Fruit fly (Drosophila melanogaster): ENCODE data around the gene thoc6.

thoc6 gene

dm6 chr3L:12193485-12193884, at the start of gene thoc6:
thoc6 (minus strand) TSS chr3L:12193688.
- TF ChIP-seq CG17801 (GFP tag; optimal IDR thresholded peaks at IDR 0.05; ENCODE audit: partially characterized antibody), result no peak

dm6 chr3L:12227219-12227618, 33.7 kb upstream of the thoc6 start:
- no peak for TF ChIP-seq CG17801 (GFP tag; optimal IDR thresholded peaks at IDR 0.05; ENCODE audit: partially characterized antibody)

DNA sequence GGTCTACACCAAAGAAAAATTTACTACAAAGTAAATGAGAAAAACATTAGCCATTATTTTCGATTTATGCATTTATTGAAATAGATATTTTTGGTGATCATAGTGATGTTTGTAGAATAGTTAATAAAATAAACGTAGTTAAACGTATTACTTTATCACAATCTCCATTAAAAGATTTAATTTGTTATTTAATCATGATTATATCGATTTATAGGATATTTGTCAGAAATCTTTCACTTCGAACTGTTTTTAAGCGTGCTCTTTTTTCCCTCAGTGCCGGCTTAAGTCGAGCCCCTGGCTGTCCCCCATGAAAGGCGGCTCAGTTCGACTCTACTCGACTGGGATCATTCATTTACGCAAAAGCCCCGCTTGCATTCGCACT, 30.1 kb upstream of the thoc6 start:
- TF ChIP-seq CG17801 (GFP tag; optimal IDR thresholded peaks at IDR 0.05; ENCODE audit: partially characterized antibody), result no peak

dm6 chr3L:12222945-12223634, 29.6 kb upstream of the thoc6 start:
- TF ChIP-seq CG17801 (GFP tag; optimal IDR thresholded peaks at IDR 0.05; ENCODE audit: partially characterized antibody), result no peak

DNA sequence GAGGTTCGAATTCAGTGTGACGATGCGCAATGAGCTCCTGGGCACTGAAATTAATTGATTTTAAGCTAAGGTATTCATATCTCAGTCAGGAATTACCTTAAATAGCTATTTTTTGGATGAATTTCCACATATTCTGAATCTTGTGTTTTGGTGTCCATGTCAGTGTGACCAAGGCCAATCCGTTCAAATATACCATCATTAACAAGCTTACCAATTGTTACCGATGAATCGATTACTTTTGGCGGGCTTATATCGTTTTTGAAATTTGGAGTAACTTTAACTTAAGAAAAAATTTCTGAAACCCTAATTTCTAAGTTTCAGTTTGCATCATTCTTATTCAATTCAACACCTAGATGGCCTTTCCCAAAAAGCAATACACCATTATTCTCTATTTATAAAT, 12.4 kb upstream of the thoc6 start, which contains the start of gene Tsen54:
Gene Tsen54 (minus strand): TSS at position 175 of the 400 bp plus-strand sequence.
- TF ChIP-seq CG17801 (GFP tag; optimal IDR thresholded peaks at IDR 0.05; ENCODE audit: partially characterized antibody), result peak; percentile 12

- TF ChIP-seq CG17801 (GFP tag; optimal IDR thresholded peaks at IDR 0.05; ENCODE audit: partially characterized antibody), result no peak
These were observed 10.2 kb upstream of the thoc6 start, which contains the start of gene Ak1 for dm6 chr3L:12203736-12204135. Ak1 (minus strand) TSS chr3L:12204082.

- TF ChIP-seq CG17801 (GFP tag; optimal IDR thresholded peaks at IDR 0.05; ENCODE audit: partially characterized antibody), result no peak
These were observed 9.5 kb upstream of the thoc6 start for dm6 chr3L:12202980-12203379.

DNA sequence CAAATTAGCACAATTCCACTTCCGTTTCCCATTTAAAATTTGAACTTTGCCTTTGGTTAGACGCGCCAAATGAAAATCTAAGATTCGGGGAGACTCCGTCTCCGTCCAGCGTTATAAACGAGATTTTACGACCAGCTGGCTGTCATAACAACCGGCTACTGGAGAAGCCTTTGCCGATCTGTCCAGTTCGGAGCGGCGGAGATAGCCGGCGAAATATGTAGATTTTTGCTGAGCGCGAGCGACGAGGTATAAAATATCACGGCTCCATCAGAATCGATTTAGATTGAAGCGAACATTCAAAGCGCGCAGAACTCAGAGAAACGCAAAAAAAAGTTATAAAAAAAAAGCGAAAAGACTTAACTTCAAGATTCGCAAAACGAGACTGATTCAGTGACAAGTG, 4.0 kb upstream of the thoc6 start, which contains the start of gene CG11529:
Gene CG11529 (plus strand): TSS at position 301 of the 400 bp plus-strand sequence.
- no peak for TF ChIP-seq CG17801 (GFP tag; optimal IDR thresholded peaks at IDR 0.05; ENCODE audit: partially characterized antibody)

dm6 chr3L:12190433-12190832, 3.1 kb downstream of the thoc6 start, which contains the start of gene Est-P:
Est-P (plus strand) TSS chr3L:12190733.
- TF ChIP-seq CG17801 (GFP tag; optimal IDR thresholded peaks at IDR 0.05; ENCODE audit: partially characterized antibody), result no peak

- no peak for TF ChIP-seq CG17801 (GFP tag; optimal IDR thresholded peaks at IDR 0.05; ENCODE audit: partially characterized antibody)
These were observed 5.0 kb downstream of the thoc6 start, which contains the start of gene Est-6 for dm6 chr3L:12188518-12188917. Est-6 (plus strand) TSS chr3L:12188818.

- TF ChIP-seq CG17801 (GFP tag; optimal IDR thresholded peaks at IDR 0.05; ENCODE audit: partially characterized antibody), result no peak
These were observed 8.2 kb downstream of the thoc6 start for dm6 chr3L:12185336-12185735.

DNA sequence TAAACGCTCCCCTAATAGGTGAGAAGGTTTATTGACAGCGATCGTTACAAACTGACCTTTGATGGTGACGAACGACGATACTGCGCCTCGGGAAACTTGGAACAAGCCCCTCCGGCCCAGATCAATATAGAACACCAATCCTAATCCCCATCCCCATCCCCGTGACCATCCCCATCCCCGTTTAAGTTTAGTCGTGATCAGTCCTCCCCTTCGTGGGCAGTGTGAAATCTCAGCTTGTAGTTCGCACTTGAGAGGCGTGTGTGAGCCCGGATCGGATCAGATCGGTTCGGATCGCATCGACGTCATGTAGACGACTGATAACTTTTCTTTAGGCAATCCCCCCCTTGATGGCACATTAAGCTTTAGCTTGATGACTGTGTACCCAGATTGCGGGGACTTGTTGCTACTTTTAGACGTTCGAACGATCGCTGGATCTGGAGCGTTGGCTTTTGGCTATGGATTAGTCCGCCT, 8.9 kb downstream of the thoc6 start, which contains the start of gene Miox:
Gene Miox (plus strand): TSS at position 421 of the 471 bp plus-strand sequence.
- TF ChIP-seq CG17801 (GFP tag; optimal IDR thresholded peaks at IDR 0.05; ENCODE audit: partially characterized antibody), result no peak

- no peak for TF ChIP-seq CG17801 (GFP tag; optimal IDR thresholded peaks at IDR 0.05; ENCODE audit: partially characterized antibody)
These were observed 9.5 kb downstream of the thoc6 start for dm6 chr3L:12183967-12184366.

dm6 chr3L:12178847-12179437, 14.5 kb downstream of the thoc6 start:
- peak; percentile 16 for TF ChIP-seq CG17801 (GFP tag; optimal IDR thresholded peaks at IDR 0.05; ENCODE audit: partially characterized antibody)

DNA sequence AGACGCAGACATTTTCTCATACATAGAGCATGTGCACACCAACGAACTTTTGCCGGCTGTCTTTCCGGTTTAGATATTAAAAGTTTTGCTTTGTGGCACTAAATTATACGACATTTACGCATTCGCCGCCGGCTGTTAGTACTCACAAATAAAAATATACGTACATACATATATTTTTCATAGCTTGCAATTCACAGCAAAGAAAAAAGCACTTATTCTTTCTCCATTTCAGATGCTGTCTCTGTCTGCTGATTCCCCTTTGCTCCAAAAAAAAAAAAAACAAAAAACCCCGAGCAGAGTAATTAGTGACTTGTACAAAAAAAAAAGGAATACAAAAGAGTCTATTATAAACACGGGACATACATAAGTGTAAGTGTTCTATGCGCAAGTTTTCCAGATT, 16.2 kb downstream of the thoc6 start, which contains the start of gene CAH2:
Gene CAH2 (plus strand): TSS at position 301 of the 400 bp plus-strand sequence.
- no peak for TF ChIP-seq CG17801 (GFP tag; optimal IDR thresholded peaks at IDR 0.05; ENCODE audit: partially characterized antibody)

DNA sequence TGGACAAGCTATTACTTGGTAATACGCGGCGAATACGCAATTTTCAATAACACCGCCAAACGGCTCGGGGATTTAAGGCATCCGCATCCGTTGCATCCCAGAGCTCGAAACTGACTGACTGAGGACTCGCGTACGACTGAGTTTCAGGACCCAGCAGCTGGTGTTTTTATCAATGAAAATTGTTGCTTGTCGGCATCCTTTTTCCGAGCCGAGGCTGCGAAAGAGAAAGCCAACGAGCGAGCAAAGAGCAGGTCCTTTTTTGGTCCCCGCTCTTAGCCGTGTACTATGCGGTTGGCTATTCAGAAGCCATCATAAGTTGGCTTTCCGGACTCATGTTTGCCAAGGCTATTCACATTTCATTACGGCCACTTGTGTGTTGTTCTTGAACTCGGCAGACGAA, 18.1 kb downstream of the thoc6 start, which contains the start of gene Rh7:
Gene Rh7 (minus strand): TSS at position 101 of the 400 bp plus-strand sequence.
- TF ChIP-seq CG17801 (GFP tag; optimal IDR thresholded peaks at IDR 0.05; ENCODE audit: partially characterized antibody), result no peak

Data from ovary, adult (tissue).